Worm (Caenorhabditis elegans): ENCODE measurements around the gene R10E4.1.

Gene R10E4.1

DNA sequence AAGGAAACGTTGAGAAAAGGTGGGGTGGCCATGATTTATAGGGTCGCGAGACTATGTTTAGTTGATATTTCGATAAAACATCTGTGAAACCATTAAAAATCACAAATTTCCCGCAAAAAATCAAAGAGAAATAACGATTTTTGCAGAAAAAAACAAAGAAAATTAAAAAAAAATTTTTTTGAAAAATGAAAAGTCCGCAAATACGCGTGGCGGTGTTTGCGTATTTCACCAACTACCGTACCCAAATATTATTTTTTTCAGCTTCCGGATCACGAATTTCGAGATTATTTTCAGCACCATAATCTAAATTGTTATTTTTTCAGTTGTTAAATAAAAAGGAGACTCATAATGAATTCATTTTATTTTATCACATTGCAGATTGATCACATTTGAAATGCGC, 39.5 kb upstream of the R10E4.1 start (continued):
- TF ChIP-seq him-1 (tag; optimal IDR thresholded peaks at IDR 0.05) = peak; percentile 58
- peak; percentile 27; the same call in 1 of the 2 replicates for TF ChIP-seq D2030.7 (GFP tag; IDR thresholded peaks at IDR 0.05)
- no peak for TF ChIP-seq ceh-58 (GFP tag; IDR thresholded peaks at IDR 0.05)
- no peak for TF ChIP-seq T07F8.4 (tag; optimal IDR thresholded peaks at IDR 0.05)
- peak; percentile 49; the same call in 1 of the 2 replicates for TF ChIP-seq ceh-91 (GFP tag; IDR thresholded peaks at IDR 0.05)
- no peak for TF ChIP-seq cebp-1 (GFP tag; IDR thresholded peaks at IDR 0.05)
- no peak for TF ChIP-seq cebp-1 (tag; optimal IDR thresholded peaks at IDR 0.05)

DNA sequence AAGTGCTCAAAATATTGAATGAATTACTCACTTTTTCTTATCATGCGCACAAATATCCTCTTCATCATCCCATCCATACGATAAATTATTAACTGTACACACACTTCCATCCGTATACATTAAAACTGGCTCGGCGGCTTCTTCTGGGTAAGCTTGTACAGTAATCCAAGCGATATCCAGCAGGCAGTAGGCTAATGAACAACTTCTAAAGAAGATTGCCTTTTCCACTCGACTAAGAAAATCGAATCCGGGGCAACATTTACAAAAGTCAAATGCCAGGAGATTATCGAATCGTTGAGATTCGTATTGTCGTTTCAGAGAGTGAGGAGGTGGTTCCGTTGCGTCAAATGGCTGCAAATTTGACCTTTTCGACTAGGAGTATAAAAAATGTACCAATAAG, 38.2 kb upstream of the R10E4.1 start:
- TF ChIP-seq sptf-2 (GFP tag; optimal IDR thresholded peaks at IDR 0.05) = no peak
- TF ChIP-seq ZK185.1 (tag; optimal IDR thresholded peaks at IDR 0.05; ENCODE audit: poor library complexity, severe bottlenecking) = no peak
- TF ChIP-seq dpl-1 (GFP tag; optimal IDR thresholded peaks at IDR 0.05) = no peak
- TF ChIP-seq nhr-27 (tag; optimal IDR thresholded peaks at IDR 0.05) = no peak
- TF ChIP-seq nhr-120 (GFP tag; IDR thresholded peaks at IDR 0.05) = no peak
- TF ChIP-seq lin-40 (tag; optimal IDR thresholded peaks at IDR 0.05) = no peak
- no peak for TF ChIP-seq lsl-1 (GFP tag; optimal IDR thresholded peaks at IDR 0.05)
- TF ChIP-seq B0261.1 (tag; optimal IDR thresholded peaks at IDR 0.05) = no peak
- TF ChIP-seq ztf-28 (GFP tag; IDR thresholded peaks at IDR 0.05) = no peak
- no peak for TF ChIP-seq efl-1 (GFP tag; optimal IDR thresholded peaks at IDR 0.05)
- TF ChIP-seq F22D6.2 (tag; optimal IDR thresholded peaks at IDR 0.05) = no peak
- no peak for TF ChIP-seq K12H6.12 (tag; optimal IDR thresholded peaks at IDR 0.05)
- no peak for TF ChIP-seq F49E8.2 (tag; optimal IDR thresholded peaks at IDR 0.05; ENCODE audit: insufficient read depth)
- no peak for TF ChIP-seq mel-28 (tag; optimal IDR thresholded peaks at IDR 0.05; ENCODE audit: borderline replicate concordance)
- TF ChIP-seq die-1 (tag; optimal IDR thresholded peaks at IDR 0.05) = no peak
- TF ChIP-seq F33H1.4 (GFP tag; IDR thresholded peaks at IDR 0.05) = no peak
- no peak for TF ChIP-seq mes-4 (tag; optimal IDR thresholded peaks at IDR 0.05)
- TF ChIP-seq egl-18 (GFP tag; IDR thresholded peaks at IDR 0.05) = no peak
- no peak for TF ChIP-seq rcor-1 (GFP tag; IDR thresholded peaks at IDR 0.05)
- TF ChIP-seq Y95B8A.8 (GFP tag; IDR thresholded peaks at IDR 0.05) = no peak

DNA sequence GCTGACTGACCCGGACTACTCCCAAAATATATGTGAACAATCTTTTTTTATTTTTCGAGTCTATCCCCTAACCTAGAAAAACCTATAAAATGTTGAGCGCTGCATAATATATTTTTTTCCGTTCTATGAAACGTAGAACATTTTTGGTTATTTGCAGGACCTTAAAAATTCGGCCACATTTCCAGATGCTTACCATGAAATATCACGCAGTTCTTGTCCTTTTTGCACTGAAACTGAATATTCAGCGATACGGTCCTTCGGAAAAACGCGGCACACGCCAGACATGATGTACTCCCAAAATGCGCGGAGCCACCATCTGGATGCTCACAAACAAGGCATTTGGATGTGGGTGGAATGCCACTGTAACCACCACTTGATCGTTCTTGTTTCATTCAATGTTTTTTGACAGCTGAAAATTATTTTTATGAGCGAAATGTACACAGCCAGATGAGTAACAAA, 36.7 kb upstream of the R10E4.1 start, which contains the start of gene nhr-20:
Gene nhr-20 (minus strand): TSS at position 409 of the 459 bp plus-strand sequence.
- TF ChIP-seq repo-1 (tag; optimal IDR thresholded peaks at IDR 0.05) = no peak
- TF ChIP-seq F55B11.4 (tag; optimal IDR thresholded peaks at IDR 0.05; ENCODE audit: borderline replicate concordance, insufficient read depth) = no peak
- TF ChIP-seq mcd-1 (GFP tag; IDR thresholded peaks at IDR 0.05) = no peak
- TF ChIP-seq dpl-1 (GFP tag; optimal IDR thresholded peaks at IDR 0.05) = no peak
- no peak for TF ChIP-seq Y53F4B.3 (GFP tag; IDR thresholded peaks at IDR 0.05)
- TF ChIP-seq unc-62 (GFP tag; optimal IDR thresholded peaks at IDR 0.05) = no peak
- TF ChIP-seq bed-2 (GFP tag; IDR thresholded peaks at IDR 0.05) = no peak
- TF ChIP-seq B0035.1 (tag; optimal IDR thresholded peaks at IDR 0.05) = no peak
- no peak for TF ChIP-seq F57A8.1 (GFP tag; optimal IDR thresholded peaks at IDR 0.05)

DNA sequence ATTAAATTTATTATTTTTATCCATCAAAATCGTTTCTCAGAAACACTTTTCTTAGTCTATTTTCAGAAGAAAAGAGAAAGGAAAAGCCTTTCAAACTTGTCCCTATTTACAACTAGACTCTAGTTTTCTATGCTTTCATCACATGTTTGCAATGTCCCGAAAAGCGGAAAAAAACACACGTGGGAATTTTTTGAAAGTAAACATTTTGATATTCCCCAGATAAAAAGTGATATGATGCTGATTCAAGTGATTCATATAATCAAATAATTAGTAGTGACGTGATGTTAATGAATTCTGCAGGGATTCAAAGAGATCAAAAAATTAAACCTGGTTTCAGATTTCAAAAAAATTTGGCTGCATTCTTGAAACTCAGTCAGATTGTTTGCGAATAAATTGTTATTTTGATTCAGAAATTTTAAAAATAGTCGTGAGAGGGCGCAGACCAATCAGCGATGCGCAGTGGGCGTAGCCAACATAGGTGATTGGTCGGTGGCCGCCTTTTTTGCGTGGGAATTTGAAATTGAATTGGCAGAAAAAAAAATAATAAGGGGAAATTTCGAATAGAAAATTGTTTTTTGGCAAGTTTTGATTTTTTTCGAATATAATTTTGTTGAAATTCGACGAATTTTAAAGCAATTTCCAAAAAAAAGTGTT, 34.8 kb upstream of the R10E4.1 start:
- no peak for TF ChIP-seq xnd-1 (tag; optimal IDR thresholded peaks at IDR 0.05)
- TF ChIP-seq zfh-2 (GFP tag; conservative IDR thresholded peaks at IDR 0.05) = no peak
- TF ChIP-seq nfyb-1 (GFP tag; IDR thresholded peaks at IDR 0.05) = 0 out of 2 replicates have a peak, but pooled peaks have one; percentile 39
- TF ChIP-seq Y53F4B.3 (GFP tag; IDR thresholded peaks at IDR 0.05) = no peak

All from whole organism, young adult.